Worm (Caenorhabditis elegans) whole organism, late embryonic: ENCODE data around the gene ZK1240.1.

ENCODE experiments used
- ceh-6 ChIP-seq: fragments of 200-800 bp; sonication (Bioruptor generic); optimal IDR thresholded peaks from 2 replicates; lab custom pipeline; 2018; ENCODE audit warnings: mild to moderate bottlenecking, missing genetic modification characterization, missing compliant biosample characterization
- dve-1 ChIP-seq: sonication (generic microtip); optimal IDR thresholded peaks from 2 replicates; lab custom pipeline; 2017; ENCODE audit warnings: antibody characterized with exemption, mild to moderate bottlenecking, missing genetic modification characterization, missing compliant biosample characterization
- pha-4 ChIP-seq: fragments of 150-350 bp; optimal IDR thresholded peaks from 2 replicates; lab custom pipeline; 2018; ENCODE audit warnings: missing biosample characterization, missing genetic modification reagents, missing genetic modification characterization
- rnt-1 ChIP-seq: sonication (generic microtip); optimal IDR thresholded peaks from 2 replicates; lab custom pipeline; 2016; ENCODE audit warnings: missing genetic modification characterization, missing compliant biosample characterization

- TF ChIP-seq ceh-6 (GFP tag; lab: Kevin White, UChicago), result no peak
- TF ChIP-seq dve-1, result no peak
- no peak for TF ChIP-seq pha-4 (tag; lab: Kevin White, UChicago)
- TF ChIP-seq rnt-1 (tag; lab: Kevin White, UChicago), result no peak
These were observed 39.8 kb downstream of the ZK1240.1 start, which contains the start of gene hpo-25 for ce11 chrII:2368956-2369355.
